Fruit fly (Drosophila melanogaster) whole organism, embryonic: ENCODE data around the gene CG7724.

Experiments
- Antp ChIP-seq: fragments of 200-800 bp; sonication (Bioruptor generic); optimal IDR thresholded peaks from 3 replicates; lab custom pipeline; 2016; ENCODE audit warnings: missing biosample characterization, missing genetic modification characterization
- Atf-2 ChIP-seq: fragments of 200-800 bp; sonication (Bioruptor generic); optimal IDR thresholded peaks from 2 replicates; lab custom pipeline; 2016; ENCODE audit warnings: missing biosample characterization, missing genetic modification characterization
- CG10543 ChIP-seq: fragments of 200-800 bp; sonication (Bioruptor generic); optimal IDR thresholded peaks from 3 replicates; lab custom pipeline; 2017; ENCODE audit warnings: missing biosample characterization, mild to moderate bottlenecking, missing genetic modification characterization, moderate library complexity
- CG10979 ChIP-seq: fragments of 200-800 bp; sonication (Bioruptor generic); optimal IDR thresholded peaks from 2 replicates; lab custom pipeline; 2018; ENCODE audit warnings: missing biosample characterization, mild to moderate bottlenecking, missing genetic modification characterization, moderate library complexity
- CG11093 ChIP-seq: fragments of 200-800 bp; sonication (Bioruptor generic); IDR thresholded peaks from 3 replicates; pipeline ENCODE4 v1.3.6; 2022; ENCODE audit warnings: missing biosample characterization, missing genetic modification characterization
- CG12104 ChIP-seq: fragments of 200-800 bp; sonication (Bioruptor generic); optimal IDR thresholded peaks from 3 replicates; lab custom pipeline; 2016; ENCODE audit warnings: missing biosample characterization, missing genetic modification characterization
- CG12391 ChIP-seq: fragments of 200-800 bp; sonication (Bioruptor generic); optimal IDR thresholded peaks from 3 replicates; lab custom pipeline; 2018; ENCODE audit warnings: missing biosample characterization, mild to moderate bottlenecking, missing genetic modification characterization, moderate library complexity
- CG15011 ChIP-seq: fragments of 200-800 bp; sonication (Bioruptor generic); optimal IDR thresholded peaks from 3 replicates; lab custom pipeline; 2018; ENCODE audit warnings: missing biosample characterization, mild to moderate bottlenecking, missing genetic modification characterization
- CG15696 ChIP-seq: fragments of 200-800 bp; sonication (Bioruptor generic); optimal IDR thresholded peaks from 2 replicates; lab custom pipeline; 2019; ENCODE audit warnings: missing biosample characterization, mild to moderate bottlenecking, missing genetic modification characterization, moderate library complexity
- CG1832 ChIP-seq: fragments of 200-800 bp; sonication (Bioruptor generic); optimal IDR thresholded peaks from 2 replicates; lab custom pipeline; 2017; ENCODE audit warnings: missing biosample characterization, mild to moderate bottlenecking, missing genetic modification characterization, inconsistent platforms
- CG30431 ChIP-seq: fragments of 200-800 bp; sonication (Bioruptor generic); optimal IDR thresholded peaks from 2 replicates; lab custom pipeline; 2017; ENCODE audit warnings: missing biosample characterization, missing genetic modification characterization
- CG33557 ChIP-seq: fragments of 200-800 bp; sonication (Bioruptor generic); optimal IDR thresholded peaks from 2 replicates; lab custom pipeline; 2019; ENCODE audit warnings: missing biosample characterization, mild to moderate bottlenecking, missing genetic modification characterization, moderate library complexity
- CG3407 ChIP-seq: fragments of 200-800 bp; sonication (Bioruptor generic); optimal IDR thresholded peaks from 2 replicates; lab custom pipeline; 2018; ENCODE audit warnings: missing biosample characterization, mild to moderate bottlenecking, missing genetic modification characterization
- CG4328 ChIP-seq: fragments of 200-800 bp; sonication (Bioruptor generic); optimal IDR thresholded peaks from 3 replicates; lab custom pipeline; 2017; ENCODE audit warnings: missing biosample characterization, missing genetic modification reagents, missing genetic modification characterization
- CG4424 ChIP-seq: fragments of 200-800 bp; sonication (Bioruptor generic); optimal IDR thresholded peaks from 3 replicates; lab custom pipeline; 2016; ENCODE audit warnings: missing biosample characterization, missing genetic modification characterization
- CG4820 ChIP-seq: fragments of 200-800 bp; sonication (Bioruptor generic); optimal IDR thresholded peaks from 3 replicates; lab custom pipeline; 2016; ENCODE audit warnings: missing biosample characterization, missing genetic modification characterization
- CG6175 ChIP-seq: fragments of 200-800 bp; sonication (Bioruptor generic); IDR thresholded peaks from 3 replicates; pipeline ENCODE4 v1.3.6; 2022; ENCODE audit warnings: missing biosample characterization, missing genetic modification characterization
- CG9609 ChIP-seq: fragments of 200-800 bp; sonication (Bioruptor generic); optimal IDR thresholded peaks from 3 replicates; lab custom pipeline; 2016; ENCODE audit warnings: missing biosample characterization, missing genetic modification characterization
- Dad ChIP-seq: fragments of 200-800 bp; sonication (Bioruptor generic); optimal IDR thresholded peaks from 3 replicates; lab custom pipeline; 2016; ENCODE audit warnings: missing biosample characterization, missing genetic modification characterization
- Deaf1 ChIP-seq: fragments of 200-800 bp; optimal IDR thresholded peaks from 3 replicates; lab custom pipeline; 2019; ENCODE audit warnings: missing biosample characterization, mild to moderate bottlenecking, missing genetic modification characterization, moderate library complexity
- Dp ChIP-seq: fragments of 200-800 bp; sonication (Bioruptor generic); optimal IDR thresholded peaks from 2 replicates; lab custom pipeline; 2018; ENCODE audit warnings: missing biosample characterization, mild to moderate bottlenecking, missing genetic modification characterization, moderate library complexity
- Fer3 ChIP-seq: fragments of 200-800 bp; sonication (Bioruptor generic); optimal IDR thresholded peaks from 2 replicates; lab custom pipeline; 2018; ENCODE audit warnings: missing biosample characterization, mild to moderate bottlenecking, missing genetic modification characterization, moderate library complexity
- HLH3B ChIP-seq: fragments of 200-800 bp; sonication (Bioruptor generic); IDR thresholded peaks from 2 replicates; pipeline ENCODE4 v1.3.6; 2022; ENCODE audit warnings: missing biosample characterization, missing genetic modification characterization
- HLH54F ChIP-seq: fragments of 200-800 bp; sonication (Bioruptor generic); optimal IDR thresholded peaks from 3 replicates; lab custom pipeline; 2016; ENCODE audit warnings: missing biosample characterization, missing genetic modification characterization
- Hand ChIP-seq: fragments of 200-800 bp; sonication (Bioruptor generic); optimal IDR thresholded peaks from 2 replicates; lab custom pipeline; 2017; ENCODE audit warnings: mild to moderate bottlenecking, missing biosample characterization, missing genetic modification reagents, missing genetic modification characterization
- Hr39 ChIP-seq: fragments of >200 bp; optimal IDR thresholded peaks from 2 replicates; lab custom pipeline; 2017
- Hsf ChIP-seq: fragments of 200-800 bp; sonication (Bioruptor generic); optimal IDR thresholded peaks from 3 replicates; lab custom pipeline; 2016; ENCODE audit warnings: missing biosample characterization, missing genetic modification characterization
- MBD-R2 ChIP-seq: fragments of 200-800 bp; sonication (Bioruptor generic); IDR thresholded peaks from 2 replicates; pipeline ENCODE4 v1.3.6; 2022; ENCODE audit warnings: missing biosample characterization, missing genetic modification characterization
- Six4 ChIP-seq: fragments of 200-800 bp; sonication (Bioruptor generic); optimal IDR thresholded peaks from 2 replicates; lab custom pipeline; 2016; ENCODE audit warnings: missing biosample characterization, missing genetic modification characterization
- Stat92E ChIP-seq, 3 experiments: fragments of >200 bp in 2 of 3; fragments of 200-800 bp in 1 of 3; sonication (Bioruptor generic) in 1 of 3; optimal IDR thresholded peaks; 2 replicates each; lab custom pipeline; 2017 to 2019; ENCODE audit warnings: missing biosample characterization in 3 of 3, missing genetic modification characterization in 3 of 3, mild to moderate bottlenecking in 1 of 3, moderate library complexity in 1 of 3
- bab2 ChIP-seq: fragments of 200-800 bp; sonication (Bioruptor generic); optimal IDR thresholded peaks from 2 replicates; lab custom pipeline; 2016; ENCODE audit warnings: missing biosample characterization, missing genetic modification characterization
- corto ChIP-seq: fragments of 200-800 bp; sonication (Bioruptor generic); optimal IDR thresholded peaks from 2 replicates; lab custom pipeline; 2016; ENCODE audit warnings: missing biosample characterization, mild to moderate bottlenecking, missing genetic modification characterization, moderate library complexity
- danr ChIP-seq: fragments of 200-800 bp; sonication (Bioruptor generic); IDR thresholded peaks from 2 replicates; pipeline ENCODE4 v1.3.6; 2022; ENCODE audit warnings: missing biosample characterization, missing genetic modification characterization
- gce ChIP-seq: fragments of 200-800 bp; sonication (Bioruptor generic); IDR thresholded peaks from 3 replicates; pipeline ENCODE4 v1.3.6; 2022; ENCODE audit warnings: missing biosample characterization, missing genetic modification characterization
- grn ChIP-seq: fragments of 200-800 bp; sonication (Bioruptor generic); optimal IDR thresholded peaks from 3 replicates; lab custom pipeline; 2017; ENCODE audit warnings: missing biosample characterization, missing genetic modification characterization
- hb ChIP-seq: fragments of 200-800 bp; sonication (Bioruptor generic); IDR thresholded peaks from 3 replicates; pipeline ENCODE4 v1.3.6; 2022; ENCODE audit warnings: missing biosample characterization, missing genetic modification characterization; ENCODE audit not compliant: partially characterized antibody
- hbn ChIP-seq: fragments of 200-800 bp; sonication (Bioruptor generic); IDR thresholded peaks from 2 replicates; pipeline ENCODE4 v1.3.6; 2022; ENCODE audit warnings: missing biosample characterization, missing genetic modification characterization; ENCODE audit not compliant: partially characterized antibody
- ken ChIP-seq: fragments of 200-800 bp; sonication (Bioruptor generic); IDR thresholded peaks from 3 replicates; pipeline ENCODE4 v1.3.6; 2022; ENCODE audit warnings: missing biosample characterization, missing genetic modification characterization
- lab ChIP-seq: fragments of 200-800 bp; sonication (Bioruptor generic); optimal IDR thresholded peaks from 3 replicates; lab custom pipeline; 2017; ENCODE audit warnings: missing biosample characterization, missing genetic modification characterization, mild to moderate bottlenecking, moderate library complexity, missing genetic modification reagents
- lola ChIP-seq, 3 experiments: fragments of >200 bp in 2 of 3; fragments of 200-800 bp in 1 of 3; sonication (Bioruptor generic) in 1 of 3; optimal IDR thresholded peaks; 2 replicates each; lab custom pipeline; 2017 to 2019; ENCODE audit warnings: missing biosample characterization in 3 of 3, missing genetic modification characterization in 3 of 3, mild to moderate bottlenecking in 1 of 3, moderate library complexity in 1 of 3
- nerfin-1 ChIP-seq: fragments of 200-800 bp; sonication (Bioruptor generic); optimal IDR thresholded peaks from 3 replicates; lab custom pipeline; 2019; ENCODE audit warnings: missing biosample characterization, mild to moderate bottlenecking, missing genetic modification characterization, moderate library complexity
- nom ChIP-seq: fragments of 200-800 bp; sonication (Bioruptor generic); optimal IDR thresholded peaks from 2 replicates; lab custom pipeline; 2017; ENCODE audit warnings: missing biosample characterization, missing genetic modification characterization, mild to moderate bottlenecking, moderate library complexity, missing genetic modification reagents
- pum ChIP-seq: fragments of 200-800 bp; sonication (Bioruptor generic); optimal IDR thresholded peaks from 2 replicates; lab custom pipeline; 2016; ENCODE audit warnings: missing biosample characterization, missing genetic modification characterization
- scrt ChIP-seq: fragments of 200-800 bp; sonication (Bioruptor generic); optimal IDR thresholded peaks from 2 replicates; lab custom pipeline; 2018; ENCODE audit warnings: missing biosample characterization, mild to moderate bottlenecking, missing genetic modification characterization, moderate library complexity
- sens ChIP-seq: fragments of 200-800 bp; sonication (Bioruptor generic); peaks from one replicate; lab custom pipeline; 2016; ENCODE audit warnings: missing biosample characterization, missing genetic modification characterization
- shn ChIP-seq: fragments of 200-800 bp; sonication (Bioruptor generic); optimal IDR thresholded peaks from 3 replicates; lab custom pipeline; 2016; ENCODE audit warnings: missing biosample characterization, missing genetic modification characterization
- sim ChIP-seq: fragments of 200-800 bp; sonication (Bioruptor generic); IDR thresholded peaks from 2 replicates; pipeline ENCODE4 v1.3.6; 2022; ENCODE audit warnings: missing biosample characterization, missing genetic modification characterization
- stc ChIP-seq: fragments of 200-800 bp; sonication (Bioruptor generic); IDR thresholded peaks from 2 replicates; pipeline ENCODE4 v1.3.6; 2022; ENCODE audit warnings: missing biosample characterization, missing genetic modification characterization
- sug ChIP-seq: fragments of 200-800 bp; optimal IDR thresholded peaks from 2 replicates; lab custom pipeline; 2019; ENCODE audit warnings: missing biosample characterization, mild to moderate bottlenecking, missing genetic modification characterization, moderate library complexity

The CG7724 gene

DNA sequence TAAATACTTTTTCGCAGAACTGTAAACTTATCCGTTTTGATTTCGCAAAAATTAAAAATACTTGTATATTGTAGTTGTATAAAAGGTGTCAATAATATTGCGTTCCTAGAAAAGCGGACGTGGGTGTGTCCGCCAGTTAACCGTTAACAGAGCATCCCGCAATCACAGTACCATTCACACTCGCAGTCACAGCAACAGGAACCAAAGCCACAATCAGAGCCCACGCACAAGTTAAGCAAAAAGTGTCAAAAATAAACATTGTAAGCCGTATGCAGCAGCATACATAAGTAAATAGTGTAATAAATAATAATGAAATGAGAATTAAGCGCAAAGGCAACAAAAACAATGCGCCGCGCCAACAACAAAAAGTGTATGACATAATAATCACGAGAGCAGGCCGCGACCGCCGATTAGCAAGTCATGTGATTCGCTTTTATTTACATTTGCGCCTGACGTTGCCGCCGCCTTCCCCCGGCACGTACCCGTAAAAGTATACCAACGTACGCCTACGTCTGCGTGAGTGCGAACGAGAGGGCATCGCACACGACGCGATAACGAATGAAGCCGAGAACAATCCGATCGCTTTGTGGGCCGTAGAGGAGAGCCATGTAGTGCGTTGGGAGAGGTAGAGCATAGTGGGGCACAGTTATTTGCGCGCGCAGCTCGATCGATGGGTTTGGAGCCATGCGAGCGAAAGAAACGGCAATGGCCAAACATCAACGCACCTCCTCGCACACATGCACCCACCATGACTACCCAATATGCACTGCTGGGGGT, 45.5 kb upstream of the CG7724 start (continued):
- peak in 1 of 3 experiments; percentile 36 for TF ChIP-seq Stat92E (GFP tag; optimal IDR thresholded peaks at IDR 0.05; lab: Kevin White, UChicago)
- no peak for TF ChIP-seq Dad (GFP tag; lab: Kevin White, UChicago)
- TF ChIP-seq Hr39, result no peak
- TF ChIP-seq CG4328 (GFP tag; lab: Kevin White, UChicago), result peak; percentile 31
- TF ChIP-seq Six4 (GFP tag; lab: Kevin White, UChicago), result no peak
- 0 out of 3 replicates have a peak, but pooled peaks have one; percentile 44 for TF ChIP-seq gce (GFP tag; lab: Robert Waterston, UW)
- no peak for TF ChIP-seq Antp
- peak; percentile 49; the same call in 1 of the 2 replicates for TF ChIP-seq hbn (GFP tag; lab: Robert Waterston, UW)
- TF ChIP-seq lab, result peak; percentile 77
- TF ChIP-seq Fer3 (tag; lab: Kevin White, UChicago), result peak; percentile 32
- TF ChIP-seq hb (GFP tag; lab: Robert Waterston, UW), result no peak
- no peak for TF ChIP-seq pum (GFP tag; lab: Kevin White, UChicago)
- TF ChIP-seq HLH3B (GFP tag; lab: Robert Waterston, UW), result peak; percentile 28; the same call in 1 of the 2 replicates
- TF ChIP-seq CG4424 (GFP tag; lab: Kevin White, UChicago), result peak; percentile 34
- TF ChIP-seq sug (tag; lab: Kevin White, UChicago), result peak; percentile 99
- no peak for TF ChIP-seq CG3407 (GFP tag; lab: Kevin White, UChicago)
- peak; percentile 26 for TF ChIP-seq CG15696 (tag; lab: Kevin White, UChicago)
- peak; percentile 54 for TF ChIP-seq HLH54F (GFP tag; lab: Kevin White, UChicago)
- peak; percentile 22; the same call in 1 of the 2 replicates for TF ChIP-seq MBD-R2 (GFP tag; lab: Robert Waterston, UW)
- TF ChIP-seq CG12104 (GFP tag; lab: Kevin White, UChicago), result no peak
- peak; percentile 99 for TF ChIP-seq CG10543 (GFP tag; lab: Kevin White, UChicago)
- peak; percentile 6 for TF ChIP-seq CG30431 (GFP tag; lab: Kevin White, UChicago)
- TF ChIP-seq lola (GFP tag; optimal IDR thresholded peaks at IDR 0.05; lab: Kevin White, UChicago), result no peak
- TF ChIP-seq sim, result no peak
- peak; percentile 45 for TF ChIP-seq Hand
- TF ChIP-seq CG33557 (GFP tag; lab: Kevin White, UChicago), result peak; percentile 11
- TF ChIP-seq grn (GFP tag; lab: Kevin White, UChicago), result peak; percentile 47
- TF ChIP-seq CG12391 (tag; lab: Kevin White, UChicago), result peak; percentile 32
- TF ChIP-seq CG4820 (GFP tag; lab: Kevin White, UChicago), result peak; percentile 12
- peak; percentile 15 for TF ChIP-seq shn (GFP tag; lab: Kevin White, UChicago)
- no peak for TF ChIP-seq Atf-2 (GFP tag; lab: Kevin White, UChicago)
- peak; percentile 15 for TF ChIP-seq Dp (GFP tag; lab: Kevin White, UChicago)
- TF ChIP-seq scrt (GFP tag; lab: Kevin White, UChicago), result peak; percentile 50
- TF ChIP-seq ken (GFP tag; lab: Robert Waterston, UW), result peak; percentile 48; the same call in 1 of the 3 replicates
- TF ChIP-seq CG11093, result no peak
- TF ChIP-seq corto (GFP tag; lab: Kevin White, UChicago), result no peak
- TF ChIP-seq sens, result peak; percentile 85
- TF ChIP-seq Hsf (GFP tag; lab: Kevin White, UChicago), result peak; percentile 0
- TF ChIP-seq CG1832 (GFP tag; lab: Kevin White, UChicago), result peak; percentile 88
- TF ChIP-seq Deaf1 (tag; lab: Kevin White, UChicago), result peak; percentile 100
- peak; percentile 71 for TF ChIP-seq nom (GFP tag; lab: Kevin White, UChicago)
- TF ChIP-seq CG6175 (GFP tag; lab: Robert Waterston, UW), result peak; percentile 92
- no peak for TF ChIP-seq danr (GFP tag; lab: Robert Waterston, UW)
- TF ChIP-seq CG15011 (GFP tag; lab: Kevin White, UChicago), result no peak
- TF ChIP-seq CG9609 (GFP tag; lab: Kevin White, UChicago), result no peak
- no peak for TF ChIP-seq CG10979 (tag; lab: Kevin White, UChicago)
- peak; percentile 23 for TF ChIP-seq bab2 (GFP tag; lab: Kevin White, UChicago)
- no peak for TF ChIP-seq nerfin-1
- TF ChIP-seq stc (GFP tag; lab: Robert Waterston, UW), result peak; percentile 45; the same call in 1 of the 2 replicates
